Fruit fly (Drosophila melanogaster): Measurements from ENCODE around the gene ago.

The ago gene

dm6 chr3L:4242428-4242827 lies 11.7 kb downstream of the ago start, which contains the start of gene pav:
Gene pav (plus strand): TSS chr3L:4242734.
- TF ChIP-seq cnc (optimal IDR thresholded peaks at IDR 0.05) (no peak), bab1 (GFP tag; optimal IDR thresholded peaks at IDR 0.05) (peak; percentile 58), ovo (GFP tag; optimal IDR thresholded peaks at IDR 0.05) (no peak), CG33017 (tag; optimal IDR thresholded peaks at IDR 0.05) (peak; percentile 36), Mnt (GFP tag; optimal IDR thresholded peaks at IDR 0.05) (peak; percentile 18), CG14711 (tag; optimal IDR thresholded peaks at IDR 0.05) (peak; percentile 48), CG5204 (GFP tag; optimal IDR thresholded peaks at IDR 0.05) (no peak), CG7101 (tag; optimal IDR thresholded peaks at IDR 0.05) (peak; percentile 27)

DNA sequence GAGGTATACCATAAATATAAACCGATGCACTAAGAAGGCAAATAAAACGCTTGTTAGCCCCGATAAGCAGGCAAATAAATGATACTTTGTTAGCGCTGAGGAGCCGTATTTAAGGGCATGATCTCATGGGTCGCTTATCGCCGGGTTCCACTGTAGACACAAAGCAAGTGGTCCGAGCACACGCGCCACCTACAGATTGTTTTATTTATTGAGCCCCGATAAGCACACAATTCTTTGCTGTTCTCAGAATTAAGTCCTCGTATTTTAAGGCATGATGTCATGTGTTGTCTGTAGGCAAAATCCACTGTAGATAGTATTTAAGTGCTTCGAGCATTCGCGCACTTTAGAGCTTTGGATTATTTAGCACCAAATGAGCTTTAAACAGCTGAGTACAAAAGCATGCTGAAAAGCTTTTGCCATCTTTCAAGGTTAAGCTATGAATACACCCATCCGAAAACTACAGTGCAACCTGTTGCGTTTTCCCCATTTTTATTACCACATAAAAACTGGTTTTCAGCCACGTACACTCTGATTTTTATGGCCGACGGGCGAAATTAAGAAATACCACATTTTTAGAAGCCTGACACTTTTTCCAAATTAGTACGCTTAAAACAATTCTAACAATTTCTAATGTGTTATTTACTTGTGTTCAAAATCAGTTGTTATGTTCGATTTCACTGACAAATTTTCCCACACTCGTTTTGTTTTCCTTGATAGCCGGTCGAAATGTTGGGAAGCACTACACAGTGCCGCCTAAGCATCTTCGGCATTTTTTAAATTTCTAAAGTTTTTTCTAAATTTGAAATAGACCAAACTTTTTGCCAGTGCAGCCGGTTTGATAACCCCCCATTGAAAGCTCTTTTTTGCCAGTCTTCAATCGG lies 14.4 kb downstream of the ago start, which contains the start of gene Sqor:
TSS of gene Sqor (plus strand) at position 732 of the 881 bp plus-strand sequence.
- TF ChIP-seq CG14711 (tag; optimal IDR thresholded peaks at IDR 0.05) (peak; percentile 76), kay (GFP tag; ENCODE audit: borderline replicate concordance) (no peak), CG1620 (GFP tag; optimal IDR thresholded peaks at IDR 0.05) (peak; percentile 78), CG7045 (GFP tag; optimal IDR thresholded peaks at IDR 0.05) (peak; percentile 92), cic (GFP tag; optimal IDR thresholded peaks at IDR 0.05) (peak; percentile 71), toe (GFP tag; optimal IDR thresholded peaks at IDR 0.05) (peak; percentile 91), cnc (optimal IDR thresholded peaks at IDR 0.05) (no peak), pad (GFP tag; optimal IDR thresholded peaks at IDR 0.05) (peak; percentile 82), CG5204 (GFP tag; optimal IDR thresholded peaks at IDR 0.05) (peak; percentile 91), CG33017 (tag; optimal IDR thresholded peaks at IDR 0.05) (peak; percentile 89), Mnt (GFP tag; optimal IDR thresholded peaks at IDR 0.05) (peak; percentile 68), CG12768 (GFP tag; optimal IDR thresholded peaks at IDR 0.05) (peak; percentile 94), tj (GFP tag; optimal IDR thresholded peaks at IDR 0.05) (peak; percentile 77), ovo (GFP tag; optimal IDR thresholded peaks at IDR 0.05) (peak; percentile 77), Crg-1 (GFP tag; optimal IDR thresholded peaks at IDR 0.05) (peak; percentile 79), Hr96 (GFP tag; optimal IDR thresholded peaks at IDR 0.05) (peak; percentile 92), bab1 (GFP tag; optimal IDR thresholded peaks at IDR 0.05) (peak; percentile 90), CG11617 (GFP tag; optimal IDR thresholded peaks at IDR 0.05) (peak; percentile 97), Clk (GFP tag; optimal IDR thresholded peaks at IDR 0.05) (peak; percentile 84), CG7101 (tag; optimal IDR thresholded peaks at IDR 0.05) (peak; percentile 91)

- no peak for TF ChIP-seq cic (GFP tag; optimal IDR thresholded peaks at IDR 0.05)
- TF ChIP-seq toe (GFP tag; optimal IDR thresholded peaks at IDR 0.05), result no peak
- no peak for TF ChIP-seq CG7045 (GFP tag; optimal IDR thresholded peaks at IDR 0.05)
- TF ChIP-seq CG1620 (GFP tag; optimal IDR thresholded peaks at IDR 0.05), result no peak
- TF ChIP-seq CG5204 (GFP tag; optimal IDR thresholded peaks at IDR 0.05), result no peak
- no peak for TF ChIP-seq kay (GFP tag; ENCODE audit: borderline replicate concordance)
- no peak for TF ChIP-seq ovo (GFP tag; optimal IDR thresholded peaks at IDR 0.05)
- TF ChIP-seq CG33017 (tag; optimal IDR thresholded peaks at IDR 0.05), result no peak
- no peak for TF ChIP-seq Crg-1 (GFP tag; optimal IDR thresholded peaks at IDR 0.05)
- no peak for TF ChIP-seq tj (GFP tag; optimal IDR thresholded peaks at IDR 0.05)
- TF ChIP-seq CG12768 (GFP tag; optimal IDR thresholded peaks at IDR 0.05), result no peak
- TF ChIP-seq CG7101 (tag; optimal IDR thresholded peaks at IDR 0.05), result no peak
- no peak for TF ChIP-seq Hr96 (GFP tag; optimal IDR thresholded peaks at IDR 0.05)
- TF ChIP-seq Mnt (GFP tag; optimal IDR thresholded peaks at IDR 0.05), result no peak
- no peak for TF ChIP-seq cnc (optimal IDR thresholded peaks at IDR 0.05)
- no peak for TF ChIP-seq Clk (GFP tag; optimal IDR thresholded peaks at IDR 0.05)
- TF ChIP-seq CG14711 (tag; optimal IDR thresholded peaks at IDR 0.05), result no peak
- no peak for TF ChIP-seq pad (GFP tag; optimal IDR thresholded peaks at IDR 0.05)
- no peak for TF ChIP-seq CG11617 (GFP tag; optimal IDR thresholded peaks at IDR 0.05)
Measured at dm6 chr3L:4238195-4238594, 15.9 kb downstream of the ago start.

DNA sequence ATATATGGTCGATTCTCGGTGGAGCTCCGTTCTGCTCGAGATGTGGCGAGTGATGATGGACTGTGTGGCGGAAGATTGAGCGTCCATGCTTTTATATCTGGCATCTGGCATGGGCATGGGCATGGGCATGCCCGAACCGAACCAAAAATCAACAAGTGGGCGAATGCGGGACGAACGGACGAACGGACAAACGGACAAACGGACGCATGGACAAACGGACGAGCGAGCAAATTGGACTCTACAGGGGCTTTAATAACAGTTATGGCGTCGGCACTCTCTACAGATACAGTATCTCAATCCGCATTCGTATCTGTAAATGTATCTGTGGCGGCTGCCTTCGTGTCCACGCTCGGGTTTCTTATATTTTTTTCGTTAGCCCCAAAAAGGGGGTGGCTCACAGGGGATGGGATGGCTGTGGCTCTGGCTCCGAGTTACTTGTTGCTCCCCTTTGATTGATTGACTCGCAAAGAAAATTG lies 18.0 kb downstream of the ago start, which contains the start of gene ImpL2:
TSS of gene ImpL2 (minus strand) at position 51 of the 476 bp plus-strand sequence.
- TF ChIP-seq CG7045 (GFP tag; optimal IDR thresholded peaks at IDR 0.05), result no peak
- TF ChIP-seq ovo (GFP tag; optimal IDR thresholded peaks at IDR 0.05), result no peak
- no peak for TF ChIP-seq Hr96 (GFP tag; optimal IDR thresholded peaks at IDR 0.05)
- TF ChIP-seq CG1620 (GFP tag; optimal IDR thresholded peaks at IDR 0.05), result no peak
- TF ChIP-seq Crg-1 (GFP tag; optimal IDR thresholded peaks at IDR 0.05), result no peak
- TF ChIP-seq kay (GFP tag; ENCODE audit: borderline replicate concordance), result no peak
- no peak for TF ChIP-seq tj (GFP tag; optimal IDR thresholded peaks at IDR 0.05)
- TF ChIP-seq CG12768 (GFP tag; optimal IDR thresholded peaks at IDR 0.05), result no peak
- no peak for TF ChIP-seq bab1 (GFP tag; optimal IDR thresholded peaks at IDR 0.05)
- no peak for TF ChIP-seq pad (GFP tag; optimal IDR thresholded peaks at IDR 0.05)
- TF ChIP-seq Mnt (GFP tag; optimal IDR thresholded peaks at IDR 0.05), result no peak

DNA sequence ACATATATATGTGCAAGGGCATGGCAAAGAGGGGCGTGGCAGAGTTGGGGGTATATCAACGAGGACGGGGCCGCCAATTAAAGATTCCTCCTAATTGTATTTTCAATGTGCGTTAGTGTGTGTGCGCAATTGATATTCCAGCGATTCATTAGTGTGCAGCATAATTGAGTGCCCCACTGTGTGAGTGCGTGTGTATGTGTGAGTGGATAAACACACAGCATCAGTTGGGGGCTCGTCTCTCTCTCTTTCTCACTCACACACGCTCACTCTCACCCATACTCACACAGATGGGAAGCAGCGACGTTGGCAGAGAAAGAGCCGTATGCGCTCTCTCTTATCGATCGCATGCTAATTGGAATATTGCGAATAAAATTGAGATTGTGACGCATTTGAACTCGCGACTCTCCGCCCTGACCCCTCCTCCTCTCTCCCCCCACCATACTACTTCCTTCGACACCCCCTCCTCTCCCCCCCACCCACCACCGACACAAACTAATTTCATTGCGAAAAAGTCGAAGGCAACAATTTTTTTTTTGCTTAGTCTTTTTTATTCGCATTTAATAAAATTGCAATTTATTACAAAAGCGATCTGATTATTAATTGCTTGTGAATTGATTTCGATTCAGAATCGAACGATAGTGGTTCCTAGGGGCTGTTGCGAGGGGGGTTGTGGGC lies 20.4 kb downstream of the ago start:
- TF ChIP-seq cic (GFP tag; optimal IDR thresholded peaks at IDR 0.05) (peak; percentile 91), kay (GFP tag; ENCODE audit: borderline replicate concordance) (peak; percentile 37), toe (GFP tag; optimal IDR thresholded peaks at IDR 0.05) (no peak), CG7101 (tag; optimal IDR thresholded peaks at IDR 0.05) (no peak), Crg-1 (GFP tag; optimal IDR thresholded peaks at IDR 0.05) (no peak), Mnt (GFP tag; optimal IDR thresholded peaks at IDR 0.05) (no peak), tj (GFP tag; optimal IDR thresholded peaks at IDR 0.05) (peak; percentile 90), CG11617 (GFP tag; optimal IDR thresholded peaks at IDR 0.05) (no peak), Hr96 (GFP tag; optimal IDR thresholded peaks at IDR 0.05) (no peak), cnc (optimal IDR thresholded peaks at IDR 0.05) (no peak), CG33017 (tag; optimal IDR thresholded peaks at IDR 0.05) (no peak), CG12768 (GFP tag; optimal IDR thresholded peaks at IDR 0.05) (peak; percentile 9), pad (GFP tag; optimal IDR thresholded peaks at IDR 0.05) (no peak), CG5204 (GFP tag; optimal IDR thresholded peaks at IDR 0.05) (no peak), CG1620 (GFP tag; optimal IDR thresholded peaks at IDR 0.05) (no peak), CG14711 (tag; optimal IDR thresholded peaks at IDR 0.05) (no peak)
